Worm (Caenorhabditis elegans): ENCODE measurements around the gene K09E4.3.

K09E4.3 gene

ce11 chrII:14074825-14075224, 51.9 kb downstream of the K09E4.3 start:
- TF ChIP-seq madf-2 (tag; optimal IDR thresholded peaks at IDR 0.05) (no peak), mec-3 (tag; optimal IDR thresholded peaks at IDR 0.05; ENCODE audit: borderline replicate concordance) (peak; percentile 25)

All from whole organism, late embryonic.